Worm (Caenorhabditis elegans): ENCODE measurements around the gene C33F10.14.
A peak's percentile ranks its signal among the peaks of the same experiment; 100 is the strongest.
"Not testable (repeated sequence)": the region's sequence is repeated elsewhere in the genome, so short reads cannot be mapped to it uniquely, and the experiment has no call there.

The C33F10.14 gene

DNA sequence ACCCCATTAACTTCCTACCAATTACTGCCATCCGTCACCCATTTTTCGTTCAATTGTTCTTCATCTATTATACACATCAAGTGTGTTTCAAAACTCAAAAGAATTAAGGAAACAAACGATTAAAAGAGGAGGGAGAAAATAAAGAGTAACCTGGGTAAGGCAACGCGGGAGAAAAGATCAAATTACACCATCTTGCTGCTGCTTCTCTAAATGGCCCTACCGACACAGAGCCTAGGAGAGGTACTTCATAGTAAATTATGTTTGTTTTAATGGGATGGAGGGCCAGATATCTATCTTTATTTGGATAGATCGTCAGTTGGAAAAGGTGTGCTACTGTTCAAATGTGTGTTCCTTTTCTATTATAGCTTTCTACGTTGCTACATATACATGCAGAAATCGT is 18.2 kb downstream of the C33F10.14 start:
- no peak for TF ChIP-seq gmeb-2 (tag; optimal IDR thresholded peaks at IDR 0.05)
- TF ChIP-seq ceh-34 (tag; optimal IDR thresholded peaks at IDR 0.05), result peak; percentile 94

DNA sequence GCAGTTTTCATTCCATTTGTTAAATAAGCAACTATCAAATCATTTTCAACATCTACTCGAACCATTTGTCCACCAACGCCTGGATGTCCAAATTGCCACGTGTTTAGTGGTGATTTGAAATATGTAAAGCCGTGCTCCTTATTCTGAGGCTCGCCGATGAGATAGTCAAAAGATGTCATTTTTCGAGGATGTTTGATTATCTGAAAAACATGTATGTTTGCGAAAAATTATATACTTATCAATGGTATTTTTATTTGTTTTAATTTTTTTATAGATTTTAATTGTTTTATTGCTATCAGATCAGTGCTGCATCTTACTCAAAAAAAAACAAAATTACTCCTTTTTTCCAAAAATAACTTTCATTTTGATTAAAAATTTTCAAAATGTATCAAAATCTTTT is 21.6 kb downstream of the C33F10.14 start:
- TF ChIP-seq hlh-15 (tag; optimal IDR thresholded peaks at IDR 0.05), result no peak
- TF ChIP-seq ceh-45 (GFP tag; IDR thresholded peaks at IDR 0.05), result no peak
- TF ChIP-seq ztf-16 (tag; optimal IDR thresholded peaks at IDR 0.05), result no peak
- TF ChIP-seq dve-1 (tag; optimal IDR thresholded peaks at IDR 0.05), result no peak
- no peak for TF ChIP-seq pha-2 (tag; optimal IDR thresholded peaks at IDR 0.05)
- TF ChIP-seq ahr-1 (tag; optimal IDR thresholded peaks at IDR 0.05), result no peak
- no peak for TF ChIP-seq C08G9.2 (tag; optimal IDR thresholded peaks at IDR 0.05)
- no peak for TF ChIP-seq C38D4.7 (GFP tag; optimal IDR thresholded peaks at IDR 0.05)
- no peak for TF ChIP-seq hlh-8 (tag; optimal IDR thresholded peaks at IDR 0.05)
- TF ChIP-seq fax-1 (tag; optimal IDR thresholded peaks at IDR 0.05), result no peak
- TF ChIP-seq nfya-1 (tag; optimal IDR thresholded peaks at IDR 0.05), result no peak
- TF ChIP-seq nhr-232 (tag; optimal IDR thresholded peaks at IDR 0.05), result no peak
- no peak for TF ChIP-seq fkh-10 (GFP tag; optimal IDR thresholded peaks at IDR 0.05)
- no peak for TF ChIP-seq unc-42 (tag; optimal IDR thresholded peaks at IDR 0.05)
- TF ChIP-seq mec-3 (tag; optimal IDR thresholded peaks at IDR 0.05; ENCODE audit: borderline replicate concordance), result no peak
- TF ChIP-seq npax-4 (tag; optimal IDR thresholded peaks at IDR 0.05), result no peak
- no peak for TF ChIP-seq unc-3 (GFP tag; conservative IDR thresholded peaks at IDR 0.05)
- TF ChIP-seq unc-3 (tag; optimal IDR thresholded peaks at IDR 0.05), result no peak
- TF ChIP-seq ceh-9 (tag; optimal IDR thresholded peaks at IDR 0.05), result no peak
- TF ChIP-seq Y22D7AL.16 (tag; optimal IDR thresholded peaks at IDR 0.05), result no peak
- no peak for TF ChIP-seq unc-55 (GFP tag; optimal IDR thresholded peaks at IDR 0.05)

DNA sequence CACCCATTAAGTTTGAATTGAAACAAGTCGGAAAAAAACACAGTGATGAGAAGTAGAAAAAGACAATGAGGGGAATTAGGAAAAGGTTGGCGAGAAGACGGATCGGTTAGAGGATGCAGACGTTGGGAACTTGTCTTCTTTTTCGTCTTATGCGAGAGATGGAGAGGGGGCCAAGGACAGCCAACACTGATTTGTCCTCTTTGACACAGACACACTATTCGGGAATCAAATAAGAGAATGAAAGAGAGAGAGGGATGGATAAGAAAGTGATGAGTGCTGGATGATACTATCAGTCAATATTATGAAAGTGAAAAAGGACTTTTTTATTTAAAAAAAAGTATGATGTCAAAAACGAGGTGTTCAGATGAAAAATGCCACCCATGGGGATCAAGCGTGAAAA is 24.6 kb downstream of the C33F10.14 start, which contains the start of gene lact-5:
lact-5 (minus strand) TSS at position 1 of the 400 bp plus-strand sequence.
- TF ChIP-seq ref-2 (tag; optimal IDR thresholded peaks at IDR 0.05) (no peak), hlh-6 (tag; optimal IDR thresholded peaks at IDR 0.05) (no peak), elt-2 (tag; optimal IDR thresholded peaks at IDR 0.05) (peak; percentile 15), pax-1 (tag; optimal IDR thresholded peaks at IDR 0.05) (no peak), syd-9 (tag; optimal IDR thresholded peaks at IDR 0.05) (no peak)

DNA sequence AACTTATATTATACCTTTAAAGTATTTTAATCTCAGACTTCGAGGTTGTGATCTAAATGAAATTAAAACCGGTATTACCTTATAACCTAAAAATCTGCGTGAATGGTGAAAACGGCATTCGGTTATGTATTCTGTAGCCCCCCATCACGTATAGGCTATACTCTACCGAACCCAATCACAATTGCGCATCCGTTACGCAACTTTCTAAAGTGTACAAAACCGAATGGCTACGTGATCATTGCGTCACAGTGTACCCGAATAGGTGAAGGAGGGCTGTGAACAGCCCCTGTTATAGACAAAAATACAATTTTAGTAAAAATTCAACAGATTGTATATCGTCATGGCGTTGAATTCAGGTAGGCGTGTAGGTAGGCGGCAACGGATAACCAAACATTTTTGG is 25.4 kb downstream of the C33F10.14 start:
- peak; percentile 60 for TF ChIP-seq elt-2 (tag; optimal IDR thresholded peaks at IDR 0.05)
- TF ChIP-seq ztf-16 (tag; optimal IDR thresholded peaks at IDR 0.05), result no peak
- TF ChIP-seq ref-2 (tag; optimal IDR thresholded peaks at IDR 0.05), result no peak

DNA sequence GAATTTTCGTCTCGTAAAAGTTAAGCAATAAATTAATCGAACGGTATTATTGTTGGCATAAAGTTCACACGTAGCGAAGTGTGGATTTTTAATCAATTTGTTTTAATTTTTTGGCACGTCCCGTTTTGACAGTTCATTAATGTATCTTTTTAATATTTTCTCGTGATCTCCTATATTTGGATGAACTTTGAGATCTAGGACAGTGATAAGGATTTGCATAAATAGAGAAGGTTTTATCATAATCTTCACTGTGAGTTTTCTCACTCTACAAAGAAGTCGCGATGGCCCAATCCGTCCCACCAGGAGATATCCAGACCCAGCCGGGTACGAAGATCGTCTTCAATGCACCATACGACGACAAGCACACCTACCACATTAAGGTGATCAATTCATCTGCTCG is 28.0 kb downstream of the C33F10.14 start, which contains the start of the genes C33F10.8 and msp-40:
C33F10.8 (minus strand) TSS at position 101 of the 400 bp plus-strand sequence.
msp-40 (plus strand) TSS at position 282 of the 400 bp plus-strand sequence.
- not testable (repeated sequence) for TF ChIP-seq sdc-2, syd-9, ets-4 (tag; optimal IDR thresholded peaks at IDR 0.05)

DNA sequence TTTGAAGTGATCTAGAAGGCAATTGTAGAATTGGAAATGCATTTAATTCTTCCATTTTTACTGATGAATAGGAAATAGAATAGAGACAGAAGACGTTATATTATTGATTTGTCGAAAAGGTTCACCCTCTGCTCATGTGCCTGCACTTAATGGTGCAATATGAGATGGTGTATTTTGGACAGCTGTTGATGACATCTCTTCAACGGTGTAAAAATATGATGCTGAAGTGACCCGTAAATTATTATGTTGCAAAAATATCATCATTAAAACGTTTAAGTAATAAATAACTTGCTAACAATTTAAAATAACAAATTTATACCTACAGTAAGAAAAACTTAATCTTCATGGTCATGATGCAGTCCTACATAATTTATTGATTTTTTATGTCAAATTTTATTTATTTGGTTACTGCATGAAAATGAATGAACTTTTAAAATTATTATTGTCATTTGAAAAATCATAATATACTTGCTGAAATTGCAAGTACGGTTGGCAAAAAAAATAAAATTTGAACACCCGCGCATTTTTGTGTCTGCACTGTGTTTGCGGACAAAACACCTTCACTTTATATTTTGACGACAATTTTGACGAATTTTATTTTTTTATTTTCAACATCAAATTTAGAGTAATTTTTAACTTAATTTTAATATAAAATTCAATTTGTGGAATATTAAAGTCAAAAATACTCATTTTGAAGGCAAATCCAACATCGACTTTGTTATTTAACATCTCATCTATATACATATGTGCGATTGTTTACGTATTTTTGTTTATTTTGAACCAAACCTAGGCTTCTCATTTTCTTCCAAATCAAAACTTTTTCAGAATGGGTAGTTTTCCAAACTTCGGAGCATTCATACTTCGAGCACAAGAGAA is 30.8 kb downstream of the C33F10.14 start, which contains the start of the genes fbxb-88 and tbck-1:
fbxb-88 (minus strand) TSS at position 151 of the 876 bp plus-strand sequence.
tbck-1 (plus strand) TSS at position 826 of the 876 bp plus-strand sequence.
- TF ChIP-seq ceh-34 (tag; optimal IDR thresholded peaks at IDR 0.05) (peak; percentile 0), unc-55 (GFP tag; optimal IDR thresholded peaks at IDR 0.05) (peak; percentile 68), ceh-45 (GFP tag; IDR thresholded peaks at IDR 0.05) (no peak)

All from whole organism, late embryonic.